Worm (Caenorhabditis elegans) whole organism, L4 larva: ENCODE data around the gene dyf-19.

Experiments
- D1046.2 ChIP-seq: fragments of 200-800 bp; sonication (Bioruptor generic); IDR thresholded peaks from 2 replicates; pipeline ENCODE4 v1.3.6; 2022; ENCODE audit warnings: missing genetic modification characterization, missing compliant biosample characterization
- T20F7.1 ChIP-seq: fragments of 200-800 bp; sonication (Bioruptor generic); optimal IDR thresholded peaks from 2 replicates; lab custom pipeline; 2018; ENCODE audit warnings: mild to moderate bottlenecking, missing genetic modification characterization, missing compliant biosample characterization
- aha-1 ChIP-seq: fragments of 150-350 bp; peaks from one replicate; lab custom pipeline; 2014; ENCODE audit warnings: missing biosample characterization, missing genetic modification characterization
- ceh-28 ChIP-seq: fragments of 150-350 bp; optimal IDR thresholded peaks from 2 replicates; lab custom pipeline; 2014; ENCODE audit warnings: missing biosample characterization, missing genetic modification reagents, missing genetic modification characterization
- ceh-62 ChIP-seq: sonication (generic microtip); optimal IDR thresholded peaks from 2 replicates; lab custom pipeline; 2017; ENCODE audit warnings: missing biosample characterization, missing genetic modification characterization
- daf-12 ChIP-seq: fragments of 150-350 bp; optimal IDR thresholded peaks from 2 replicates; lab custom pipeline; 2014; ENCODE audit warnings: missing biosample characterization, missing genetic modification reagents, missing genetic modification characterization
- daf-16 ChIP-seq, 3 experiments: sonication (generic microtip); optimal IDR thresholded peaks; 2 replicates each; lab custom pipeline; 2016 to 2017; ENCODE audit warnings: missing genetic modification characterization in 3 of 3, missing genetic modification reagents in 3 of 3, mild to moderate bottlenecking in 2 of 3, missing compliant biosample characterization in 2 of 3, missing biosample characterization in 1 of 3, moderate library complexity in 1 of 3
- daf-19 ChIP-seq: fragments of 200-800 bp; sonication (Bioruptor generic); conservative IDR thresholded peaks from 2 replicates; pipeline ENCODE4 v1.3.6; 2022; ENCODE audit warnings: missing genetic modification characterization, missing compliant biosample characterization
- dmd-6 ChIP-seq: fragments of 200-800 bp; sonication (Bioruptor generic); IDR thresholded peaks from 2 replicates; pipeline ENCODE4 v1.3.6; 2022; ENCODE audit warnings: missing genetic modification reagents, missing genetic modification characterization, missing compliant biosample characterization
- dmd-9 ChIP-seq: fragments of 200-800 bp; sonication (Bioruptor generic); IDR thresholded peaks from 2 replicates; pipeline ENCODE4 v1.3.6; 2022; ENCODE audit warnings: missing genetic modification reagents, missing genetic modification characterization, missing compliant biosample characterization
- dpl-1 ChIP-seq: fragments of 150-350 bp; optimal IDR thresholded peaks from 2 replicates; lab custom pipeline; 2014; ENCODE audit warnings: missing biosample characterization, missing genetic modification reagents, missing genetic modification characterization
- duxl-1 ChIP-seq: sonication (generic microtip); optimal IDR thresholded peaks from 2 replicates; lab custom pipeline; 2016; ENCODE audit warnings: mild to moderate bottlenecking, missing genetic modification characterization, moderate library complexity, missing compliant biosample characterization; ENCODE audit not compliant: poor library complexity
- dve-1 ChIP-seq: sonication (generic microtip); optimal IDR thresholded peaks from 2 replicates; lab custom pipeline; 2017; ENCODE audit warnings: antibody characterized with exemption, mild to moderate bottlenecking, missing genetic modification characterization, missing compliant biosample characterization; ENCODE audit not compliant: insufficient read depth
- egl-43 ChIP-seq: fragments of 200-800 bp; sonication (Bioruptor generic); IDR thresholded peaks from 2 replicates; pipeline ENCODE4 v1.3.6; 2022; ENCODE audit warnings: missing genetic modification reagents, missing genetic modification characterization, missing compliant biosample characterization
- fkh-10 ChIP-seq: fragments of 150-350 bp; optimal IDR thresholded peaks from 2 replicates; lab custom pipeline; 2014; ENCODE audit warnings: missing biosample characterization, missing genetic modification reagents, missing genetic modification characterization
- fos-1 ChIP-seq: fragments of 150-350 bp; optimal IDR thresholded peaks from 2 replicates; lab custom pipeline; 2014; ENCODE audit warnings: missing biosample characterization, missing genetic modification characterization
- hif-1 ChIP-seq, 2 experiments: sonication (generic microtip); optimal IDR thresholded peaks; 2 replicates each; lab custom pipeline; 2016 to 2017; ENCODE audit warnings: missing compliant biosample characterization in 2 of 2, missing genetic modification characterization in 2 of 2, missing genetic modification reagents in 2 of 2, missing genotype in 2 of 2, mild to moderate bottlenecking in 1 of 2
- hlh-11 ChIP-seq: fragments of 200-800 bp; sonication (Bioruptor generic); optimal IDR thresholded peaks from 2 replicates; lab custom pipeline; 2018; ENCODE audit warnings: mild to moderate bottlenecking, missing genetic modification characterization, missing compliant biosample characterization
- hmg-1.1 ChIP-seq: fragments of 200-800 bp; sonication (Bioruptor generic); IDR thresholded peaks from 2 replicates; pipeline ENCODE4 v1.3.6; 2022; ENCODE audit warnings: missing genetic modification reagents, missing genetic modification characterization, missing compliant biosample characterization
- lin-1 ChIP-seq: fragments of 200-800 bp; sonication (Bioruptor generic); IDR thresholded peaks from 2 replicates; pipeline ENCODE4 v1.3.6; 2022; ENCODE audit warnings: missing genetic modification reagents, missing genetic modification characterization, missing compliant biosample characterization
- lsy-2 ChIP-seq, 2 experiments: fragments of 150-350 bp in 1 of 2; sonication (generic microtip) in 1 of 2; optimal IDR thresholded peaks; 2 replicates each; lab custom pipeline; 2014 to 2017; ENCODE audit warnings: missing biosample characterization in 2 of 2, missing genetic modification characterization in 2 of 2
- madf-5 ChIP-seq, 2 experiments: fragments of 200-800 bp; sonication (Bioruptor generic); IDR thresholded peaks; 2 replicates each; pipeline ENCODE4 v1.3.6; 2022; ENCODE audit warnings: missing compliant biosample characterization in 2 of 2, missing genetic modification characterization in 2 of 2
- mep-1 ChIP-seq: fragments of 150-350 bp; sonication (generic microtip); optimal IDR thresholded peaks from 3 replicates; lab custom pipeline; 2014; ENCODE audit warnings: missing biosample characterization, missing genetic modification characterization
- mes-2 ChIP-seq: sonication (generic microtip); optimal IDR thresholded peaks from 2 replicates; lab custom pipeline; 2016; ENCODE audit warnings: missing genotype, mild to moderate bottlenecking, missing genetic modification characterization, missing compliant biosample characterization; ENCODE audit not compliant: poor library complexity, severe bottlenecking
- mxl-2 ChIP-seq: fragments of 200-800 bp; sonication (Bioruptor generic); conservative IDR thresholded peaks from 2 replicates; pipeline ENCODE4 v1.3.6; 2022; ENCODE audit warnings: missing genetic modification reagents, missing genetic modification characterization, missing compliant biosample characterization
- mxl-3 ChIP-seq: fragments of 200-800 bp; sonication (Bioruptor generic); optimal IDR thresholded peaks from 2 replicates; lab custom pipeline; 2018; ENCODE audit warnings: mild to moderate bottlenecking, missing genetic modification characterization, missing compliant biosample characterization
- nhr-10 ChIP-seq: fragments of 150-350 bp; optimal IDR thresholded peaks from 2 replicates; lab custom pipeline; 2014; ENCODE audit warnings: missing biosample characterization, missing genetic modification characterization
- nhr-11 ChIP-seq: fragments of 150-350 bp; optimal IDR thresholded peaks from 2 replicates; lab custom pipeline; 2014; ENCODE audit warnings: missing biosample characterization, missing genetic modification characterization
- nhr-6 ChIP-seq: fragments of 150-350 bp; optimal IDR thresholded peaks from 2 replicates; lab custom pipeline; 2014; ENCODE audit warnings: missing biosample characterization, missing genetic modification characterization
- pha-4 ChIP-seq, 2 experiments: fragments of 150-350 bp in 1 of 2; fragments of 200-800 bp in 1 of 2; sonication (Bioruptor generic) in 1 of 2; IDR thresholded peaks in 1 of 2; optimal IDR thresholded peaks in 1 of 2; 2 replicates each; pipeline versions ENCODE4 v1.3.6 to Lab custom; 2014 to 2022; ENCODE audit warnings: missing genetic modification characterization in 2 of 2, missing genetic modification reagents in 2 of 2, missing biosample characterization in 1 of 2, missing compliant biosample characterization in 1 of 2
- pqm-1 ChIP-seq: sonication (generic microtip); optimal IDR thresholded peaks from 2 replicates; lab custom pipeline; 2017; ENCODE audit warnings: missing biosample characterization, missing genetic modification characterization
- rbr-2 ChIP-seq: sonication (generic microtip); optimal IDR thresholded peaks from 2 replicates; lab custom pipeline; 2016; ENCODE audit warnings: missing genotype, missing genetic modification characterization, missing compliant biosample characterization
- sdz-12 ChIP-seq: fragments of 200-800 bp; sonication (Bioruptor generic); optimal IDR thresholded peaks from 2 replicates; lab custom pipeline; 2018; ENCODE audit warnings: mild to moderate bottlenecking, missing genetic modification characterization, missing compliant biosample characterization
- set-16 ChIP-seq: fragments of 200-800 bp; sonication (Bioruptor generic); IDR thresholded peaks from 2 replicates; pipeline ENCODE4 v1.3.6; 2022; ENCODE audit warnings: missing genetic modification reagents, missing genetic modification characterization, missing compliant biosample characterization
- tra-1 ChIP-seq: fragments of 200-800 bp; sonication (Bioruptor generic); IDR thresholded peaks from 2 replicates; pipeline ENCODE4 v1.3.6; 2022; ENCODE audit warnings: missing genetic modification reagents, missing genetic modification characterization, missing compliant biosample characterization
- unc-62 ChIP-seq, 3 experiments: fragments of 150-350 bp in 1 of 3; sonication (generic microtip); optimal IDR thresholded peaks in 2 of 3; peaks in 1 of 3; 1 replicate in 1 of 3; 2 replicates in 2 of 3; lab custom pipeline; 2014 to 2017; ENCODE audit warnings: missing biosample characterization in 3 of 3, missing genetic modification characterization in 3 of 3, missing genetic modification reagents in 3 of 3, missing genotype in 1 of 3
- vab-7 ChIP-seq: fragments of 200-800 bp; sonication (Bioruptor generic); IDR thresholded peaks from 2 replicates; pipeline ENCODE4 v1.3.6; 2022; ENCODE audit warnings: missing genetic modification reagents, missing genetic modification characterization, missing compliant biosample characterization

Gene dyf-19

DNA sequence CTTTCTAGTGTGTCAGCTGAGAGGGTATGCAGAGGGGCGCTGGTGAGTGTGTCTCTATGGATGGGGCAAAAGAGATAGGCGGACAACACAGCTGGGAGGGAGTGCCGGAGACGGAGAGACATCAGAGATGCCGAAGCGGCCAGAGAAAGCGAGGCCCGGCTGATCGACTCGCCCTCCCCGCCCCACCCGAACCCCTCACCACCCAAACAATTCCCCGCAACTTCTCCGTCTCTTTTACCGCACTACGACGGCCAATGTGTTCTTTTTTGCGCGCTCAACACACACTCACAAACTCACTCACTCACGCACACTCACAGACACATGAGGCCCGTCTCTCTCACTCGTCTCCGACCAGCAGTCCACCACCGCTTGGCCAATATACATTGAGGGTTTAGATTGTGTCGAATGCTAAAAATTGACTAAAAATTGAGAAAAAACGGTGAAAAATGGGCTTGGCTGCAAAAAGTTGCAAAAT is 2.4 kb upstream of the dyf-19 start, which contains the start of gene Y43F8C.3 (continued):
- TF ChIP-seq mxl-3 (GFP tag; lab: Kevin White, UChicago) = peak; percentile 82
- peak; percentile 27 for TF ChIP-seq rbr-2 (tag; lab: Kevin White, UChicago)
- TF ChIP-seq mep-1 = peak; percentile 88
- TF ChIP-seq lsy-2 (tag; optimal IDR thresholded peaks at IDR 0.05; lab: Kevin White, UChicago) = peak; percentile 65 to 71
- TF ChIP-seq ceh-62 = no peak
- TF ChIP-seq nhr-6 = peak; percentile 74
- peak; percentile 73 for TF ChIP-seq egl-43 (GFP tag; lab: Robert Waterston, UW)
- peak; percentile 45 for TF ChIP-seq nhr-11
- TF ChIP-seq aha-1 (tag; lab: Kevin White, UChicago) = peak; percentile 90
- TF ChIP-seq D1046.2 (GFP tag; lab: Robert Waterston, UW) = no peak
- TF ChIP-seq daf-19 (GFP tag; lab: Robert Waterston, UW) = no peak
- TF ChIP-seq dpl-1 (GFP tag; lab: Kevin White, UChicago) = peak; percentile 13
- peak; percentile 93 for TF ChIP-seq hmg-1.1 (GFP tag; lab: Robert Waterston, UW)

DNA sequence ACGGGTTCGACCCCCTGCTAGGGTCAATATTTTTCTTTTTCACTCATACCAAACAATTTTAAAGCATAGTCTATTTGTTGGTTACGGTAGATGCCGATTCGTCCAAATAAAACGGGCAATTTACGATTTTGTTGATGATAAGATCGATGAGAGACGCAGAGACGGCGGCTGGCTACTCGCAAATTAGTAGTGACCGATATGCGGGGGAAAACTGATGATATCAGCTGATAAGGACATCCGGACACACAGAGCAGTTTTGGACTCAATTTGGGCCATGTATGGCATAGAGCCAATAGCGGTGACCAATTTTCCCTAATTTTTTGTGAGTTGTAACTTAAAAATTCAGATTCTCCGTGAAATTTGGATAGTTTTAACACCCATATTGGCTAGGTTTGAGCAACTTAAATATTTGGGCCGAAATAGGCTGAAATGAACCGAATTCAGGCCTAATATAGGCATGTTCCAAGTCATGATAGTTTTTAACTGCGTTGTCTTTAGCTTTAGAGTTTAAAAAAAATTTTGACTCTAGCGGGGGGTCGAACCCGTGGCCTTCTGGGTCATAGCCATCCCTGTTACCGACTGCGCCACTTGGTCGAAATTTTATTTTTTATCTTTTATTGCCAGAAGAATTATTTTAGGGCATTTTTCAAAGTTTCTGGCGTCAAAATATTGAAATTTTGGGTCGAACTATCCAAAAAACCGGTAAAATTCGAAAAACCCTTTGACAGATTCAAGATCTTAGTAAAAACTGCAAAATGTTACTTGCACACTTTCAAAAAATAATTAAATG is 1.1 kb upstream of the dyf-19 start:
- TF ChIP-seq daf-16 (GFP tag; optimal IDR thresholded peaks at IDR 0.05; lab: Kevin White, UChicago) = no peak
- peak; percentile 16 for TF ChIP-seq daf-16 (tag; optimal IDR thresholded peaks at IDR 0.05; lab: Kevin White, UChicago)
- TF ChIP-seq fkh-10 (GFP tag; lab: Kevin White, UChicago) = no peak

DNA sequence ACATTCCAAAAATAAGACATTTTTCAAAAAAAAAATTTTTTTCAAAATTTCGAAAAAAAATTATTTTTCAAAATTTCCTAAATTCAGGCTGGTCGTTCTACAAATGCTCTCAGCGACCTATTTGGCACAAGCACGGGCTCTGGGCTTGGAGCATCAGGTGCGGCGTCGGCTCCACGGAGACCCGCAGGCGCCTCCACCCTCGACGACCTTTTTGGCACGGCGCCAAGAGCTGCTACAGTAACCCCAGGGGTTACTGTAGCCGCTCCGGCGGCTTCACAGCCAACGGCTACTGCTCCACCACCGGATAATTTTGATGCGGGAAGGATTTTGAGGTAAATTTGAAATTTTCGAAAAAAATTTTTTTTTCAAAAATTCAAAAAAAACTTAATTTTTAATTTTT is 870 bp downstream of the dyf-19 start:
- no peak for TF ChIP-seq dmd-9 (GFP tag; lab: Robert Waterston, UW)
- peak; percentile 91 for TF ChIP-seq set-16 (GFP tag; lab: Robert Waterston, UW)

DNA sequence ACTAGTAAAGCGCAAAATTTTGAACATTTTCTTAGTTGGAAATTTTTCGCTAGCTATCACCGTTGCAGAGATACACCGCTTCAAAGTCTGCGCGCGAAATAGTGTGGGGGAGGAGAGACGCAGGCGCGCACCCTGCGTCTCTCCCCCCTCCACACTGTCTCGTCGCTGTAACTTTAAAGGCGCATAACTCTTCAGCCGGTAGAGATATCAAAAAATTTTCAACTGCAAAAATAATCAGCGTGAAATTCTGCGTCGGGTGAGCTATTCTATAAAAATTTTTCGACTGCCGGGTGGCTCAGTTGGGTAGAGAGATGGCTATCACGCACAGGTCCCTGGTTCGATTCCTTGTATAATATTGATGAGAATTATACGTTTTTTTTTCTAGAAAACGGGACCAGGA is 4.7 kb downstream of the dyf-19 start:
- no peak for TF ChIP-seq sdz-12 (GFP tag; lab: Kevin White, UChicago)
- 0 out of 2 replicates have a peak, but pooled peaks have one; percentile 5 for TF ChIP-seq tra-1 (GFP tag; lab: Robert Waterston, UW)
- TF ChIP-seq unc-62 (GFP tag; optimal IDR thresholded peaks at IDR 0.05 in 1 of 2; lab: Kevin White, UChicago) = peak in 1 of 2 experiments; percentile 67
- no peak for TF ChIP-seq unc-62 (tag; optimal IDR thresholded peaks at IDR 0.05; lab: Kevin White, UChicago)
- no peak for TF ChIP-seq T20F7.1 (GFP tag; lab: Kevin White, UChicago)
- peak; percentile 40; the same call in 1 of the 2 replicates for TF ChIP-seq set-16 (GFP tag; lab: Robert Waterston, UW)
- TF ChIP-seq daf-12 (tag; lab: Kevin White, UChicago) = no peak
- TF ChIP-seq madf-5 (GFP tag; IDR thresholded peaks at IDR 0.05; lab: Robert Waterston, UW) = 0 out of 4 replicates have a peak, but pooled peaks of 1 of the 2 experiments have one; percentile 48
- TF ChIP-seq ceh-28 = no peak
- TF ChIP-seq vab-7 (GFP tag; lab: Robert Waterston, UW) = 0 out of 2 replicates have a peak, but pooled peaks have one; percentile 30

DNA sequence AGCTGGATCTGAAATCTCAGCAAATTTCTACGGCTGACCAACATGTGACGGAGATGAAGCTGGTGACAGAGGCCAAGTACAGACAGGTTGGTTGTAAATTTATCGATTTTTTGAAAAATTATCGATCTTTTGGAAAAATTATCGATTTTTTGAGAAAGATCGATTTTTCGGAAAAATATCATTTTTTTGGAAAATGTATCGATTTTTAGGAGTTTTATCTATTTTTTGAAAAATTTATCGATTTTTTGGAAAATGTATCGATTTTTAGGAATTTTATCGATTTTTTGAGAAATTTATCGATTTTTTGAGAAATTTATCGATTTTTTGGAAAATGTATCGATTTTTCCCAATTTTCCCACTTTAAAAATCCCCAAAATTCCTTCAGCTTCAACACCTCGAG is 5.1 kb downstream of the dyf-19 start:
- TF ChIP-seq ceh-28 (peak; percentile 98), fos-1 (tag; lab: Kevin White, UChicago) (no peak), duxl-1 (no peak)

DNA sequence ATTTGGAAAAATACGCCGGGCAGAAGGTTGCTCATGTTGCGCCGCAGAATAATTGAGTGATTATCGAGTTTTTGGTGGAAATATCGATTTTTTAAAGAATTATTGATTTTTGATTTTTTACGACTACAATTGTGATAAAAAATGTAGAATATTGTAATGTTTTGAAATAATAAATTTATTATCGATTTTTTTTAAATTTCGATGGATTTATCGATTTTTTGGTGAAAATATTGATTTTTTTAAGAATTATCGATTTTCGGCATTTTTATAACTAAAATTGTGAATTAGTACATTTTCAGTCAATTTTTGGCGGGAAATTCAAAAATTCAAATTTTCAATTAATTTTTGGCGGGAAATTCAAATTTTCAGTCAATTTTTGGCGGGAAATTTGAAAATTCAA is 5.7 kb downstream of the dyf-19 start:
- TF ChIP-seq ceh-28 (peak; percentile 91), ceh-62 (no peak)

DNA sequence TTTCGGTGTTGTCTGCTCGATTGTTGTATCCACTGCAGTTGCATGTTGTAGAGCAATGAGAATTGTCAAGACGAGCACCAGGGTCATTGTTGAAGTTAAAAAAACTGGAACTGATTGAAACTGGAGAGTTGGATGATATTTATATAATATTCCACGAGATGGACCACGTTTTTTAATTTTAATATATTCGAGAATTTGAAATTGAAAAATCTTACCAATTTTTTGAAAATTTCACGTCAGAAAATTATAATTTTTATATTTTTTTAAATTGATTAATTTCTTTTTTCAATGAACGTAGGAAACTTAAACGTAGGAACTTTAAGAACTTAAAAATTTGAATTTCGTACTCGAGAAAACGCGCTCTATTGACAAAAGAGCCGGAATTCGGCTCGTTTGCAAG is 7.7 kb downstream of the dyf-19 start, which contains the start of gene Y43F8C.5:
TSS of gene Y43F8C.5 (minus strand) at position 101 of the 400 bp plus-strand sequence.
- TF ChIP-seq hif-1 (tag; optimal IDR thresholded peaks at IDR 0.05; lab: Kevin White, UChicago) = no peak
- TF ChIP-seq lin-1 = no peak
- TF ChIP-seq hlh-11 (tag; lab: Kevin White, UChicago) = no peak
- no peak for TF ChIP-seq pqm-1 (tag; lab: Kevin White, UChicago)
- no peak for TF ChIP-seq mes-2
- no peak for TF ChIP-seq dmd-6 (GFP tag; lab: Robert Waterston, UW)
- no peak for TF ChIP-seq pha-4 (GFP tag; IDR thresholded peaks at IDR 0.05; lab: Robert Waterston, UW)
- TF ChIP-seq pha-4 (tag; optimal IDR thresholded peaks at IDR 0.05; lab: Kevin White, UChicago) = no peak
- no peak for TF ChIP-seq dve-1 (tag; lab: Kevin White, UChicago)
- no peak for TF ChIP-seq mxl-2
- no peak for TF ChIP-seq nhr-10 (tag; lab: Kevin White, UChicago)
